Fruit fly (Drosophila melanogaster) whole organism, embryonic: ENCODE measurements around the gene CG32026.

Experiments
- Asciz ChIP-seq: fragments of 200-800 bp; sonication (Bioruptor generic); optimal IDR thresholded peaks from 2 replicates; lab custom pipeline; 2017; ENCODE audit warnings: missing biosample characterization, mild to moderate bottlenecking, missing genetic modification characterization, missing genetic modification reagents
- BtbVII ChIP-seq: fragments of 200-800 bp; sonication (Bioruptor generic); optimal IDR thresholded peaks from 3 replicates; lab custom pipeline; 2017; ENCODE audit warnings: missing biosample characterization, mild to moderate bottlenecking, missing genetic modification characterization
- CG10321 ChIP-seq: fragments of 200-800 bp; sonication (Bioruptor generic); IDR thresholded peaks from 2 replicates; pipeline ENCODE4 v1.3.6; 2022; ENCODE audit warnings: missing biosample characterization, missing genetic modification characterization
- CG1233 ChIP-seq: fragments of 200-800 bp; sonication (Bioruptor generic); optimal IDR thresholded peaks from 4 replicates; lab custom pipeline; 2018; ENCODE audit warnings: missing biosample characterization, mild to moderate bottlenecking, missing genetic modification characterization
- CG13424 ChIP-seq: fragments of 200-800 bp; sonication (Bioruptor generic); optimal IDR thresholded peaks from 2 replicates; lab custom pipeline; 2019; ENCODE audit warnings: missing biosample characterization, mild to moderate bottlenecking, missing genetic modification characterization, moderate library complexity
- CG1647 ChIP-seq: fragments of 200-800 bp; sonication (Bioruptor generic); optimal IDR thresholded peaks from 3 replicates; lab custom pipeline; 2016; ENCODE audit warnings: missing biosample characterization, missing genetic modification characterization
- CG17829 ChIP-seq: fragments of 200-800 bp; optimal IDR thresholded peaks from 2 replicates; lab custom pipeline; 2019; ENCODE audit warnings: missing biosample characterization, mild to moderate bottlenecking, missing genetic modification characterization, moderate library complexity
- CG31441 ChIP-seq: fragments of 200-800 bp; sonication (Bioruptor generic); IDR thresholded peaks from 2 replicates; pipeline ENCODE4 v1.3.6; 2022; ENCODE audit warnings: missing biosample characterization, missing genetic modification characterization
- CG3163 ChIP-seq: fragments of 200-800 bp; sonication (Bioruptor generic); optimal IDR thresholded peaks from 3 replicates; lab custom pipeline; 2016; ENCODE audit warnings: missing biosample characterization, missing genetic modification characterization
- CG32532 ChIP-seq: fragments of 200-800 bp; sonication (Bioruptor generic); IDR thresholded peaks from 2 replicates; pipeline ENCODE4 v1.3.6; 2022; ENCODE audit warnings: missing biosample characterization, missing genetic modification characterization
- CG34422 ChIP-seq: fragments of 200-800 bp; sonication (Bioruptor generic); IDR thresholded peaks from 3 replicates; pipeline ENCODE4 v1.3.6; 2022; ENCODE audit warnings: missing biosample characterization, missing genetic modification characterization
- CG6254 ChIP-seq: fragments of 200-800 bp; sonication (Bioruptor generic); optimal IDR thresholded peaks from 3 replicates; lab custom pipeline; 2017; ENCODE audit warnings: mild to moderate bottlenecking, missing biosample characterization, missing genetic modification reagents, missing genetic modification characterization
- CG7928 ChIP-seq: fragments of 200-800 bp; sonication (Bioruptor generic); optimal IDR thresholded peaks from 2 replicates; lab custom pipeline; 2017; ENCODE audit warnings: missing biosample characterization, mild to moderate bottlenecking, missing genetic modification characterization
- CG9876 ChIP-seq: fragments of 200-800 bp; sonication (Bioruptor generic); optimal IDR thresholded peaks from 2 replicates; lab custom pipeline; 2016; ENCODE audit warnings: missing biosample characterization, missing genetic modification characterization
- Camta ChIP-seq: fragments of 200-800 bp; sonication (Bioruptor generic); optimal IDR thresholded peaks from 2 replicates; lab custom pipeline; 2016; ENCODE audit warnings: missing biosample characterization, missing genetic modification characterization
- Dbx ChIP-seq: fragments of 200-800 bp; sonication (Bioruptor generic); IDR thresholded peaks from 3 replicates; pipeline ENCODE4 v1.3.6; 2022; ENCODE audit warnings: missing biosample characterization, missing genetic modification characterization
- Deaf1 ChIP-seq: fragments of 200-800 bp; optimal IDR thresholded peaks from 3 replicates; lab custom pipeline; 2019; ENCODE audit warnings: missing biosample characterization, mild to moderate bottlenecking, missing genetic modification characterization, moderate library complexity
- Doc2 ChIP-seq: fragments of 200-800 bp; sonication (Bioruptor generic); IDR thresholded peaks from 2 replicates; pipeline ENCODE4 v1.3.6; 2022; ENCODE audit warnings: missing biosample characterization, missing genetic modification characterization
- Fer1 ChIP-seq: fragments of 200-800 bp; sonication (Bioruptor generic); optimal IDR thresholded peaks from 2 replicates; lab custom pipeline; 2017; ENCODE audit warnings: missing biosample characterization, mild to moderate bottlenecking, missing genetic modification characterization
- Lpt ChIP-seq: fragments of >200 bp; optimal IDR thresholded peaks from 2 replicates; lab custom pipeline; 2018; ENCODE audit warnings: missing biosample characterization, missing genetic modification characterization
- Max ChIP-seq: fragments of 200-800 bp; sonication (Bioruptor generic); optimal IDR thresholded peaks from 2 replicates; lab custom pipeline; 2016; ENCODE audit warnings: missing biosample characterization, mild to moderate bottlenecking, missing genetic modification characterization
- Pdp1 ChIP-seq, 2 experiments: fragments of 200-800 bp; sonication (Bioruptor generic); optimal IDR thresholded peaks; 3 replicates each; lab custom pipeline; 2016; ENCODE audit warnings: missing biosample characterization in 2 of 2, missing genetic modification characterization in 2 of 2, mild to moderate bottlenecking in 1 of 2, moderate library complexity in 1 of 2
- Xbp1 ChIP-seq: fragments of 200-800 bp; sonication (Bioruptor generic); optimal IDR thresholded peaks from 3 replicates; lab custom pipeline; 2016; ENCODE audit warnings: missing biosample characterization, mild to moderate bottlenecking, missing genetic modification characterization
- abd-A ChIP-seq: fragments of 200-800 bp; sonication (Bioruptor generic); optimal IDR thresholded peaks from 3 replicates; lab custom pipeline; 2019; ENCODE audit warnings: missing biosample characterization, mild to moderate bottlenecking, missing genetic modification characterization, moderate library complexity
- al ChIP-seq: fragments of 200-800 bp; sonication (Bioruptor generic); IDR thresholded peaks from 2 replicates; pipeline ENCODE4 v1.3.6; 2022; ENCODE audit warnings: missing biosample characterization, missing genetic modification characterization
- amos ChIP-seq: fragments of 200-800 bp; sonication (Bioruptor generic); IDR thresholded peaks from 2 replicates; pipeline ENCODE4 v1.3.6; 2022; ENCODE audit warnings: missing biosample characterization, missing genetic modification characterization; ENCODE audit not compliant: partially characterized antibody
- ato ChIP-seq: fragments of 200-800 bp; sonication (Bioruptor generic); IDR thresholded peaks from 2 replicates; pipeline ENCODE4 v1.3.6; 2022; ENCODE audit warnings: missing biosample characterization, missing genetic modification characterization; ENCODE audit not compliant: partially characterized antibody
- bbx ChIP-seq: fragments of 200-800 bp; sonication (Bioruptor generic); IDR thresholded peaks from 2 replicates; pipeline ENCODE4 v1.3.6; 2022; ENCODE audit warnings: missing biosample characterization, missing genetic modification characterization; ENCODE audit not compliant: partially characterized antibody
- cg ChIP-seq: fragments of 200-800 bp; sonication (Bioruptor generic); optimal IDR thresholded peaks from 3 replicates; lab custom pipeline; 2019; ENCODE audit warnings: missing biosample characterization, mild to moderate bottlenecking, missing genetic modification characterization, moderate library complexity
- chinmo ChIP-seq: fragments of 200-800 bp; sonication (Bioruptor generic); IDR thresholded peaks from 4 replicates; pipeline ENCODE4 v1.3.6; 2022; ENCODE audit warnings: missing biosample characterization, missing genetic modification characterization; ENCODE audit not compliant: partially characterized antibody
- chn ChIP-seq: fragments of 200-800 bp; sonication (Bioruptor generic); optimal IDR thresholded peaks from 2 replicates; lab custom pipeline; 2016; ENCODE audit warnings: missing biosample characterization, missing genetic modification characterization
- emc ChIP-seq: fragments of 200-800 bp; sonication (Bioruptor generic); optimal IDR thresholded peaks from 2 replicates; lab custom pipeline; 2016; ENCODE audit warnings: missing biosample characterization, missing genetic modification characterization
- eve ChIP-seq, 2 experiments: fragments of >200 bp; optimal IDR thresholded peaks; 2 replicates each; lab custom pipeline; 2017; ENCODE audit warnings: missing biosample characterization in 2 of 2, missing genetic modification characterization in 2 of 2
- exex ChIP-seq: fragments of 200-800 bp; sonication (Bioruptor generic); optimal IDR thresholded peaks from 4 replicates; lab custom pipeline; 2018; ENCODE audit warnings: missing biosample characterization, mild to moderate bottlenecking, missing genetic modification characterization, moderate library complexity
- gce ChIP-seq: fragments of 200-800 bp; sonication (Bioruptor generic); IDR thresholded peaks from 3 replicates; pipeline ENCODE4 v1.3.6; 2022; ENCODE audit warnings: missing biosample characterization, missing genetic modification characterization
- gem ChIP-seq: fragments of 200-800 bp; sonication (Bioruptor generic); optimal IDR thresholded peaks from 2 replicates; lab custom pipeline; 2019; ENCODE audit warnings: missing biosample characterization, mild to moderate bottlenecking, missing genetic modification characterization, moderate library complexity
- gsb ChIP-seq: fragments of 200-800 bp; sonication (Bioruptor generic); IDR thresholded peaks from 2 replicates; pipeline ENCODE4 v1.3.6; 2022; ENCODE audit warnings: missing biosample characterization, missing genetic modification characterization
- hth ChIP-seq: fragments of >200 bp; optimal IDR thresholded peaks from 2 replicates; lab custom pipeline; 2017; ENCODE audit warnings: inconsistent platforms
- inv ChIP-seq: fragments of 200-800 bp; sonication (Bioruptor generic); IDR thresholded peaks from 2 replicates; pipeline ENCODE4 v1.3.6; 2022; ENCODE audit warnings: missing biosample characterization, missing genetic modification characterization; ENCODE audit not compliant: partially characterized antibody
- jigr1 ChIP-seq: fragments of 200-800 bp; sonication (Bioruptor generic); IDR thresholded peaks from 3 replicates; pipeline ENCODE4 v1.3.6; 2022; ENCODE audit warnings: missing biosample characterization, missing genetic modification characterization
- kni ChIP-seq: fragments of 200-800 bp; sonication (Bioruptor generic); optimal IDR thresholded peaks from 3 replicates; lab custom pipeline; 2017; ENCODE audit warnings: mild to moderate bottlenecking, missing biosample characterization, missing genetic modification reagents, missing genetic modification characterization
- lbe ChIP-seq: fragments of 200-800 bp; sonication (Bioruptor generic); optimal IDR thresholded peaks from 2 replicates; lab custom pipeline; 2016; ENCODE audit warnings: missing biosample characterization, mild to moderate bottlenecking, missing genetic modification characterization
- lov ChIP-seq, 2 experiments: fragments of 200-800 bp in 1 of 2; fragments of >200 bp in 1 of 2; sonication (Bioruptor generic) in 1 of 2; IDR thresholded peaks in 1 of 2; optimal IDR thresholded peaks in 1 of 2; 2 replicates in 1 of 2; 3 replicates in 1 of 2; pipeline versions ENCODE4 v1.3.6 to Lab custom; 2017 to 2022; ENCODE audit warnings: missing biosample characterization in 1 of 2, missing genetic modification characterization in 1 of 2
- mirr ChIP-seq: fragments of 200-800 bp; sonication (Bioruptor generic); optimal IDR thresholded peaks from 3 replicates; lab custom pipeline; 2018; ENCODE audit warnings: missing biosample characterization, mild to moderate bottlenecking, missing genetic modification characterization
- sc ChIP-seq, 3 experiments: fragments of >200 bp in 2 of 3; fragments of 200-800 bp in 1 of 3; sonication (Bioruptor generic) in 1 of 3; optimal IDR thresholded peaks; 2 replicates in 2 of 3; 3 replicates in 1 of 3; lab custom pipeline; 2017; ENCODE audit warnings: mild to moderate bottlenecking in 1 of 3, missing biosample characterization in 1 of 3, missing genetic modification characterization in 1 of 3, missing genetic modification reagents in 1 of 3
- schlank ChIP-seq: fragments of 200-800 bp; sonication (Bioruptor generic); optimal IDR thresholded peaks from 2 replicates; lab custom pipeline; 2018; ENCODE audit warnings: missing biosample characterization, mild to moderate bottlenecking, missing genetic modification characterization
- tx ChIP-seq: fragments of 200-800 bp; sonication (Bioruptor generic); optimal IDR thresholded peaks from 2 replicates; lab custom pipeline; 2016; ENCODE audit warnings: missing biosample characterization, missing genetic modification characterization
- wek ChIP-seq: fragments of 200-800 bp; sonication (Bioruptor generic); optimal IDR thresholded peaks from 3 replicates; lab custom pipeline; 2018; ENCODE audit warnings: missing biosample characterization, mild to moderate bottlenecking, missing genetic modification characterization, moderate library complexity
- zen ChIP-seq: fragments of 200-800 bp; sonication (Bioruptor generic); optimal IDR thresholded peaks from 3 replicates; lab custom pipeline; 2018; ENCODE audit warnings: missing biosample characterization, mild to moderate bottlenecking, missing genetic modification characterization, moderate library complexity

Gene CG32026

dm6 chr3L:8823730-8824374, 12.4 kb upstream of the CG32026 start (continued):
- no peak for TF ChIP-seq CG7928 (GFP tag; lab: Kevin White, UChicago)
- no peak for TF ChIP-seq cg
- TF ChIP-seq CG10321 (GFP tag; lab: Robert Waterston, UW) = no peak
- no peak for TF ChIP-seq hth (lab: Kevin White, UChicago)
- TF ChIP-seq gce (GFP tag; lab: Robert Waterston, UW) = peak; percentile 57; the same call in 1 of the 3 replicates
- TF ChIP-seq CG1647 (GFP tag; lab: Kevin White, UChicago) = no peak
- TF ChIP-seq emc = no peak
- no peak for TF ChIP-seq Fer1 (GFP tag; lab: Kevin White, UChicago)
- TF ChIP-seq schlank (tag; lab: Kevin White, UChicago) = no peak
- TF ChIP-seq Doc2 (GFP tag; lab: Robert Waterston, UW) = no peak
- TF ChIP-seq al (GFP tag; lab: Robert Waterston, UW) = no peak
- peak; percentile 66; the same call in 1 of the 3 replicates for TF ChIP-seq CG34422 (GFP tag; lab: Robert Waterston, UW)
- peak; percentile 55 for TF ChIP-seq gem (tag; lab: Kevin White, UChicago)
- TF ChIP-seq Camta = no peak
- TF ChIP-seq CG32532 = peak; percentile 44; the same call in 1 of the 2 replicates
- peak in 1 of 2 experiments; percentile 37 for TF ChIP-seq Pdp1 (GFP tag; optimal IDR thresholded peaks at IDR 0.05; lab: Kevin White, UChicago)
- TF ChIP-seq Asciz (GFP tag; lab: Kevin White, UChicago) = peak; percentile 8
- no peak for TF ChIP-seq inv (GFP tag; lab: Robert Waterston, UW)
- no peak for TF ChIP-seq zen (tag; lab: Kevin White, UChicago)
- no peak for TF ChIP-seq Lpt (GFP tag; lab: Kevin White, UChicago)
- no peak for TF ChIP-seq wek (GFP tag; lab: Kevin White, UChicago)
- peak; percentile 51 for TF ChIP-seq chn (GFP tag; lab: Kevin White, UChicago)
- no peak for TF ChIP-seq tx (GFP tag; lab: Kevin White, UChicago)
- no peak for TF ChIP-seq bbx (GFP tag; lab: Robert Waterston, UW)
- TF ChIP-seq Dbx (GFP tag; lab: Robert Waterston, UW) = no peak
- TF ChIP-seq Deaf1 = no peak
- TF ChIP-seq abd-A (tag; lab: Kevin White, UChicago) = no peak
- peak; percentile 53 for TF ChIP-seq CG13424 (tag; lab: Kevin White, UChicago)
- no peak for TF ChIP-seq chinmo (GFP tag; lab: Robert Waterston, UW)
- no peak for TF ChIP-seq ato (GFP tag; lab: Robert Waterston, UW)
- TF ChIP-seq CG17829 (tag; lab: Kevin White, UChicago) = peak; percentile 48
- TF ChIP-seq mirr = no peak
- no peak for TF ChIP-seq amos (GFP tag; lab: Robert Waterston, UW)
- peak; percentile 42 for TF ChIP-seq CG31441
- no peak for TF ChIP-seq jigr1 (GFP tag; lab: Robert Waterston, UW)
- TF ChIP-seq Xbp1 = peak; percentile 53
- no peak for TF ChIP-seq CG6254 (GFP tag; lab: Kevin White, UChicago)
- no peak for TF ChIP-seq lov (optimal IDR thresholded peaks at IDR 0.05; lab: Kevin White, UChicago)
- no peak for TF ChIP-seq lov (GFP tag; IDR thresholded peaks at IDR 0.05; lab: Robert Waterston, UW)
- TF ChIP-seq BtbVII (GFP tag; lab: Kevin White, UChicago) = no peak
- no peak for TF ChIP-seq sc (optimal IDR thresholded peaks at IDR 0.05; lab: Kevin White, UChicago)
- TF ChIP-seq sc (GFP tag; optimal IDR thresholded peaks at IDR 0.05; lab: Kevin White, UChicago) = peak; percentile 49
- TF ChIP-seq CG9876 (GFP tag; lab: Kevin White, UChicago) = no peak
- no peak for TF ChIP-seq exex (tag; lab: Kevin White, UChicago)
- TF ChIP-seq Max (GFP tag; lab: Kevin White, UChicago) = no peak
- TF ChIP-seq lbe (GFP tag; lab: Kevin White, UChicago) = peak; percentile 23
- no peak for TF ChIP-seq gsb
- no peak for TF ChIP-seq CG3163 (GFP tag; lab: Kevin White, UChicago)
- no peak for TF ChIP-seq kni (GFP tag; lab: Kevin White, UChicago)
- TF ChIP-seq eve (GFP tag; optimal IDR thresholded peaks at IDR 0.05; lab: Kevin White, UChicago) = no peak
- TF ChIP-seq CG1233 (GFP tag; lab: Kevin White, UChicago) = no peak
